Fruit fly (Drosophila melanogaster): ENCODE results near the gene CG2574.

DNA sequence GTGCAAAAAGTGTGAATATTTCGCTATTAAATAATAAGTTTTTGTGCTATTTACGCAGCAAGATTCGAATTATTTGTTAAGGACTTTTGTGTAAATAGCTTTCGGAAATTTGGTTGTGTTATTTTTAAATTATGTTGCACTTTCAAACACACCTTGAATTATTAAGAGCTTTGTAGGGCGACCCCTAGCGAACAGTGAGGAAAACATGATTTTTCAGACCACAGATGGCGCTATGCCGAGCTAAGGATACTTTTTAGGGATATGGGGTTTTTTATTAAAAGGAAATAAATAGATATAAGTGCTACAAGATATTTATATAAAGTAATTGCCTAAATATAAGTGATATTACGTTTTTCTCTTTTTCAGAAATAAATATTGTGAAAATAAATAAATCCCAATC is 22.4 kb upstream of the CG2574 start:
- TF ChIP-seq Gug (GFP tag; IDR thresholded peaks at IDR 0.05) (no peak), CG8119 (GFP tag; IDR thresholded peaks at IDR 0.05) (no peak), net (GFP tag; optimal IDR thresholded peaks at IDR 0.05) (no peak), topi (GFP tag; optimal IDR thresholded peaks at IDR 0.05) (no peak), CG6792 (GFP tag; optimal IDR thresholded peaks at IDR 0.05) (no peak), dac (GFP tag; optimal IDR thresholded peaks at IDR 0.05) (no peak), cyc (GFP tag; optimal IDR thresholded peaks at IDR 0.05) (no peak), CG11762 (GFP tag; optimal IDR thresholded peaks at IDR 0.05; ENCODE audit: insufficient read depth) (no peak), CG16779 (tag; optimal IDR thresholded peaks at IDR 0.05) (no peak), OdsH (GFP tag; optimal IDR thresholded peaks at IDR 0.05) (no peak), CG6276 (GFP tag; optimal IDR thresholded peaks at IDR 0.05) (no peak), CG3032 (tag; optimal IDR thresholded peaks at IDR 0.05) (no peak), CG6854 (GFP tag; optimal IDR thresholded peaks at IDR 0.05) (no peak), CG6808 (GFP tag; optimal IDR thresholded peaks at IDR 0.05) (no peak)
